Fruit fly (Drosophila melanogaster): ENCODE measurements around the gene Rrp46.

Gene Rrp46

dm6 chr3R:10412550-10413459 lies at the start of gene Rrp46, which contains the start of gene Irp-1B:
Gene Rrp46, plus strand, starts transcription at chr3R:10413301.
Gene Irp-1B, minus strand, starts transcription at chr3R:10412869.
- peak; percentile 32 for TF ChIP-seq toe (GFP tag; optimal IDR thresholded peaks at IDR 0.05)
- no peak for TF ChIP-seq ovo (GFP tag; optimal IDR thresholded peaks at IDR 0.05)
- peak; percentile 18 for TF ChIP-seq cic (GFP tag; optimal IDR thresholded peaks at IDR 0.05)
- peak; percentile 33 for TF ChIP-seq Crg-1 (GFP tag; optimal IDR thresholded peaks at IDR 0.05)
- TF ChIP-seq CG7101 (tag; optimal IDR thresholded peaks at IDR 0.05): no peak
- TF ChIP-seq Clk (GFP tag; optimal IDR thresholded peaks at IDR 0.05): no peak
- TF ChIP-seq CG12768 (GFP tag; optimal IDR thresholded peaks at IDR 0.05): peak; percentile 8
- no peak for TF ChIP-seq bab1 (GFP tag; optimal IDR thresholded peaks at IDR 0.05)
- TF ChIP-seq CG1620 (GFP tag; optimal IDR thresholded peaks at IDR 0.05): peak; percentile 37
- peak; percentile 11 for TF ChIP-seq Mnt (GFP tag; optimal IDR thresholded peaks at IDR 0.05)
- no peak for TF ChIP-seq pad (GFP tag; optimal IDR thresholded peaks at IDR 0.05)
- no peak for TF ChIP-seq cnc (optimal IDR thresholded peaks at IDR 0.05)
- TF ChIP-seq tj (GFP tag; optimal IDR thresholded peaks at IDR 0.05): peak; percentile 39

dm6 chr3R:10364287-10364686 lies 48.8 kb upstream of the Rrp46 start:
- TF ChIP-seq cic (GFP tag; optimal IDR thresholded peaks at IDR 0.05) (no peak), tj (GFP tag; optimal IDR thresholded peaks at IDR 0.05) (no peak), ovo (GFP tag; optimal IDR thresholded peaks at IDR 0.05) (no peak), toe (GFP tag; optimal IDR thresholded peaks at IDR 0.05) (no peak), Hr96 (GFP tag; optimal IDR thresholded peaks at IDR 0.05) (no peak), cnc (optimal IDR thresholded peaks at IDR 0.05) (no peak), CG5204 (GFP tag; optimal IDR thresholded peaks at IDR 0.05) (no peak), pad (GFP tag; optimal IDR thresholded peaks at IDR 0.05) (no peak), CG7045 (GFP tag; optimal IDR thresholded peaks at IDR 0.05) (no peak), CG33017 (tag; optimal IDR thresholded peaks at IDR 0.05) (no peak), CG11617 (GFP tag; optimal IDR thresholded peaks at IDR 0.05) (no peak)

dm6 chr3R:10368251-10368650 lies 44.9 kb upstream of the Rrp46 start:
- TF ChIP-seq Crg-1 (GFP tag; optimal IDR thresholded peaks at IDR 0.05) (no peak), cnc (optimal IDR thresholded peaks at IDR 0.05) (no peak), CG11617 (GFP tag; optimal IDR thresholded peaks at IDR 0.05) (no peak), toe (GFP tag; optimal IDR thresholded peaks at IDR 0.05) (no peak), bab1 (GFP tag; optimal IDR thresholded peaks at IDR 0.05) (no peak), CG1620 (GFP tag; optimal IDR thresholded peaks at IDR 0.05) (no peak), CG12768 (GFP tag; optimal IDR thresholded peaks at IDR 0.05) (no peak), cic (GFP tag; optimal IDR thresholded peaks at IDR 0.05) (no peak), Mnt (GFP tag; optimal IDR thresholded peaks at IDR 0.05) (no peak), CG7101 (tag; optimal IDR thresholded peaks at IDR 0.05) (no peak), CG7045 (GFP tag; optimal IDR thresholded peaks at IDR 0.05) (no peak), ovo (GFP tag; optimal IDR thresholded peaks at IDR 0.05) (no peak), CG5204 (GFP tag; optimal IDR thresholded peaks at IDR 0.05) (no peak)

dm6 chr3R:10369799-10370198 lies 43.3 kb upstream of the Rrp46 start:
- TF ChIP-seq CG33017 (tag; optimal IDR thresholded peaks at IDR 0.05): no peak
- TF ChIP-seq kay (GFP tag; ENCODE audit: borderline replicate concordance): no peak
- no peak for TF ChIP-seq pad (GFP tag; optimal IDR thresholded peaks at IDR 0.05)
- no peak for TF ChIP-seq CG1620 (GFP tag; optimal IDR thresholded peaks at IDR 0.05)
- TF ChIP-seq Clk (GFP tag; optimal IDR thresholded peaks at IDR 0.05): no peak

- no peak for TF ChIP-seq tj (GFP tag; optimal IDR thresholded peaks at IDR 0.05)
- TF ChIP-seq CG12768 (GFP tag; optimal IDR thresholded peaks at IDR 0.05): no peak
Measured at dm6 chr3R:10370495-10370894, 42.6 kb upstream of the Rrp46 start.

- TF ChIP-seq Crg-1 (GFP tag; optimal IDR thresholded peaks at IDR 0.05) (no peak), CG7101 (tag; optimal IDR thresholded peaks at IDR 0.05) (peak; percentile 33), cic (GFP tag; optimal IDR thresholded peaks at IDR 0.05) (peak; percentile 13), kay (GFP tag; ENCODE audit: borderline replicate concordance) (no peak), CG11617 (GFP tag; optimal IDR thresholded peaks at IDR 0.05) (peak; percentile 68), Hr96 (GFP tag; optimal IDR thresholded peaks at IDR 0.05) (peak; percentile 37), CG14711 (tag; optimal IDR thresholded peaks at IDR 0.05) (peak; percentile 57), tj (GFP tag; optimal IDR thresholded peaks at IDR 0.05) (peak; percentile 55), CG1620 (GFP tag; optimal IDR thresholded peaks at IDR 0.05) (peak; percentile 27), Clk (GFP tag; optimal IDR thresholded peaks at IDR 0.05) (no peak), Mnt (GFP tag; optimal IDR thresholded peaks at IDR 0.05) (no peak), CG7045 (GFP tag; optimal IDR thresholded peaks at IDR 0.05) (peak; percentile 58), CG12768 (GFP tag; optimal IDR thresholded peaks at IDR 0.05) (no peak), CG5204 (GFP tag; optimal IDR thresholded peaks at IDR 0.05) (no peak), CG33017 (tag; optimal IDR thresholded peaks at IDR 0.05) (peak; percentile 35), bab1 (GFP tag; optimal IDR thresholded peaks at IDR 0.05) (peak; percentile 61), pad (GFP tag; optimal IDR thresholded peaks at IDR 0.05) (peak; percentile 56), cnc (optimal IDR thresholded peaks at IDR 0.05) (no peak), toe (GFP tag; optimal IDR thresholded peaks at IDR 0.05) (no peak), ovo (GFP tag; optimal IDR thresholded peaks at IDR 0.05) (peak; percentile 24)
Measured at dm6 chr3R:10377849-10378248, 35.3 kb upstream of the Rrp46 start, which contains the start of gene Rfx. Gene Rfx, minus strand, starts transcription at chr3R:10378068.

Data from whole organism, adult.